Fruit fly (Drosophila melanogaster) whole organism, pupa: ENCODE data around the gene IntS12.

Source experiments
- CG10348 ChIP-seq: fragments of 200-800 bp; sonication (Bioruptor generic); IDR thresholded peaks from 2 replicates; pipeline ENCODE4 v1.3.6; 2022; ENCODE audit warnings: missing biosample characterization, missing genetic modification characterization
- CG12605 ChIP-seq: fragments of 200-800 bp; sonication (Bioruptor generic); IDR thresholded peaks from 2 replicates; pipeline ENCODE4 v1.3.6; 2022; ENCODE audit warnings: missing biosample characterization, missing genetic modification characterization
- CG13204 ChIP-seq: fragments of 200-800 bp; sonication (Bioruptor generic); optimal IDR thresholded peaks from 2 replicates; lab custom pipeline; 2018; ENCODE audit warnings: missing biosample characterization, mild to moderate bottlenecking, missing genetic modification characterization, moderate library complexity
- CG14655 ChIP-seq: fragments of 200-800 bp; sonication (Bioruptor generic); optimal IDR thresholded peaks from 3 replicates; lab custom pipeline; 2017; ENCODE audit warnings: mild to moderate bottlenecking, missing biosample characterization, missing genetic modification reagents, missing genetic modification characterization
- CG15710 ChIP-seq: fragments of 200-800 bp; sonication (Bioruptor generic); optimal IDR thresholded peaks from 2 replicates; lab custom pipeline; 2018; ENCODE audit warnings: missing biosample characterization, mild to moderate bottlenecking, missing genetic modification characterization, moderate library complexity
- CG17806 ChIP-seq: fragments of 200-800 bp; sonication (Bioruptor generic); optimal IDR thresholded peaks from 2 replicates; lab custom pipeline; 2018; ENCODE audit warnings: missing biosample characterization, mild to moderate bottlenecking, missing genetic modification characterization, moderate library complexity
- CG32121 ChIP-seq: fragments of 200-800 bp; sonication (Bioruptor generic); IDR thresholded peaks from 2 replicates; pipeline ENCODE4 v1.3.6; 2022; ENCODE audit warnings: missing biosample characterization, missing genetic modification characterization
- CG34367 ChIP-seq: fragments of 200-800 bp; sonication (Bioruptor generic); optimal IDR thresholded peaks from 2 replicates; lab custom pipeline; 2018; ENCODE audit warnings: missing biosample characterization, mild to moderate bottlenecking, missing genetic modification characterization
- CG4496 ChIP-seq: fragments of 200-800 bp; sonication (Bioruptor generic); IDR thresholded peaks from 3 replicates; pipeline ENCODE4 v1.3.6; 2022; ENCODE audit warnings: missing biosample characterization, missing genetic modification characterization
- CG8159 ChIP-seq: fragments of 200-800 bp; sonication (Bioruptor generic); optimal IDR thresholded peaks from 3 replicates; lab custom pipeline; 2018; ENCODE audit warnings: missing biosample characterization, mild to moderate bottlenecking, missing genetic modification characterization, moderate library complexity
- CG8301 ChIP-seq: fragments of 200-800 bp; sonication (Bioruptor generic); optimal IDR thresholded peaks from 2 replicates; lab custom pipeline; 2018; ENCODE audit warnings: missing biosample characterization, mild to moderate bottlenecking, missing genetic modification characterization
- CG9948 ChIP-seq: fragments of 200-800 bp; sonication (Bioruptor generic); optimal IDR thresholded peaks from 2 replicates; lab custom pipeline; 2018; ENCODE audit warnings: missing biosample characterization, mild to moderate bottlenecking, missing genetic modification characterization, moderate library complexity
- D1 ChIP-seq: fragments of 200-800 bp; sonication (Bioruptor generic); optimal IDR thresholded peaks from 2 replicates; lab custom pipeline; 2018; ENCODE audit warnings: missing biosample characterization, mild to moderate bottlenecking, missing genetic modification characterization, moderate library complexity
- EcR ChIP-seq: fragments of 200-800 bp; sonication (Bioruptor generic); optimal IDR thresholded peaks from 3 replicates; lab custom pipeline; 2019; ENCODE audit warnings: missing biosample characterization, missing genetic modification characterization, mild to moderate bottlenecking, moderate library complexity, missing genetic modification reagents
- Ets98B ChIP-seq: fragments of 200-800 bp; sonication (Bioruptor generic); IDR thresholded peaks from 2 replicates; pipeline ENCODE4 v1.3.6; 2022; ENCODE audit warnings: missing biosample characterization, missing genetic modification characterization
- Pif1A ChIP-seq: fragments of 200-800 bp; sonication (Bioruptor generic); optimal IDR thresholded peaks from 3 replicates; lab custom pipeline; 2016; ENCODE audit warnings: missing biosample characterization, missing genetic modification characterization
- Pif1B ChIP-seq: fragments of 200-800 bp; sonication (Bioruptor generic); optimal IDR thresholded peaks from 3 replicates; lab custom pipeline; 2016; ENCODE audit warnings: missing biosample characterization, missing genetic modification characterization
- Snoo ChIP-seq: fragments of 200-800 bp; sonication (Bioruptor generic); optimal IDR thresholded peaks from 3 replicates; lab custom pipeline; 2017; ENCODE audit warnings: missing biosample characterization, mild to moderate bottlenecking, missing genetic modification characterization, inconsistent platforms
- fd96Ca ChIP-seq: fragments of 200-800 bp; sonication (Bioruptor generic); IDR thresholded peaks from 3 replicates; pipeline ENCODE4 v1.3.6; 2022; ENCODE audit warnings: missing biosample characterization, missing genetic modification characterization
- gl ChIP-seq: fragments of 200-800 bp; sonication (Bioruptor generic); optimal IDR thresholded peaks from 2 replicates; lab custom pipeline; 2018; ENCODE audit warnings: missing biosample characterization, mild to moderate bottlenecking, missing genetic modification characterization
- rn ChIP-seq: fragments of 200-800 bp; sonication (Bioruptor generic); IDR thresholded peaks from 2 replicates; pipeline ENCODE4 v1.3.6; 2022; ENCODE audit warnings: missing biosample characterization, missing genetic modification characterization

Gene IntS12

dm6 chr3R:26862848-26863448 is at the start of gene IntS12, which contains the start of gene Lerp:
TSS of gene IntS12 (plus strand) at chr3R:26863376.
TSS of gene Lerp (minus strand) at chr3R:26863130.
- no peak for TF ChIP-seq CG14655 (GFP tag; lab: Kevin White, UChicago)
- no peak for TF ChIP-seq CG9948 (tag; lab: Kevin White, UChicago)
- TF ChIP-seq EcR (GFP tag; lab: Kevin White, UChicago): no peak

DNA sequence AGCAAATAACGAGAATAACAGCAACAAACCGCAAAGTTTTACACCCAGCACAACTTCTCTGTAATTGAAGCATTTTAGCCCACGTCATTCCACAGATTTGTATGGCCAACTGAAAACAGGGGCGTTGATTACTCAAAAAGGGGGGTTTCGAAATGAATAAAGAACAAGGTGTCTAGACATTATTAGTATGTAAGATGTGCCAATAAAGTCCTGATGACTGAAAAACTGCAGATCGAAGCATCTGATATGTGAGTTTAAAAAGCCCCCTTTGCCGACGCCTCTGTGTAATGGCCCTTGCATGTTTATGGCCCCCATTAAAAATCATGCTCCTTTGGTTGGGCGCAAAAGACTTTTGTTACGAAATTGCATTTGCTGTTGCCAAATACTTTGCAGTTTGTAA is 42.1 kb upstream of the IntS12 start:
- peak; percentile 66 for TF ChIP-seq CG8301 (tag; lab: Kevin White, UChicago)
- peak; percentile 46 for TF ChIP-seq gl (tag; lab: Kevin White, UChicago)
- TF ChIP-seq CG13204 (GFP tag; lab: Kevin White, UChicago): peak; percentile 1
- peak; percentile 38 for TF ChIP-seq D1 (tag; lab: Kevin White, UChicago)
- TF ChIP-seq CG12605 (GFP tag; lab: Robert Waterston, UW): peak; percentile 49; the same call in 1 of the 2 replicates
- peak; percentile 71 for TF ChIP-seq Ets98B (GFP tag; lab: Robert Waterston, UW)
- peak; percentile 75 for TF ChIP-seq CG15710 (tag; lab: Kevin White, UChicago)
- peak; percentile 76 for TF ChIP-seq CG14655 (GFP tag; lab: Kevin White, UChicago)
- TF ChIP-seq EcR (GFP tag; lab: Kevin White, UChicago): no peak
- 0 out of 2 replicates have a peak, but pooled peaks have one; percentile 30 for TF ChIP-seq rn (GFP tag; lab: Robert Waterston, UW)
- TF ChIP-seq CG17806 (tag; lab: Kevin White, UChicago): peak; percentile 79
- TF ChIP-seq CG34367 (tag; lab: Kevin White, UChicago): peak; percentile 69
- TF ChIP-seq CG9948 (tag; lab: Kevin White, UChicago): peak; percentile 69
- peak; percentile 67 for TF ChIP-seq CG4496 (GFP tag; lab: Robert Waterston, UW)
- no peak for TF ChIP-seq CG10348 (GFP tag; lab: Robert Waterston, UW)
- TF ChIP-seq Pif1A: peak; percentile 79
- peak; percentile 72 for TF ChIP-seq Pif1B (GFP tag; lab: Kevin White, UChicago)
- TF ChIP-seq CG32121 (GFP tag; lab: Robert Waterston, UW): peak; percentile 61; the same call in 1 of the 2 replicates
- TF ChIP-seq Snoo (tag; lab: Kevin White, UChicago): peak; percentile 51
- TF ChIP-seq CG8159 (tag; lab: Kevin White, UChicago): peak; percentile 79
- TF ChIP-seq fd96Ca (GFP tag; lab: Robert Waterston, UW): peak; percentile 83
- TF ChIP-seq, all 21 proteins: peak for 19

DNA sequence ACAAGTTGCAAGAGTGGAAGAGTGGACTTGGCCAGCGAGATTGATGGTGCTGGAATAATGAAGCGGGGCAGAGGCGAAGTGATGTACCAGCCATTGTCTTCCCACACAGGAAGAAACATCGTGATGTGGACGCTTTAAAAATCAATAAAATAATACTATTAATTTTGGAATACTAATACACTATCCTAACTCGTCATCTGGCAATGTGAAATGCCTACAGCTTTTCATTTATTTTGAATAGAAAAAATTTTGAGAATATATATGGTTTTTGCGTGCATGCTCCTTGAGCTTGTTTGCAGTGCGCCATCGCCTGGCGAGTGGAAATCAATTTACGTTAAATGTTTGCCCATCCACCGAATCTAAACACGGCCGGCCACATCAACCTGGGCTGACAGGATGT is 31.3 kb upstream of the IntS12 start:
- TF ChIP-seq CG14655 (GFP tag; lab: Kevin White, UChicago) (peak; percentile 85), Ets98B (GFP tag; lab: Robert Waterston, UW) (peak; percentile 32; the same call in 1 of the 2 replicates), fd96Ca (GFP tag; lab: Robert Waterston, UW) (0 out of 3 replicates have a peak, but pooled peaks have one; percentile 42), Pif1B (GFP tag; lab: Kevin White, UChicago) (peak; percentile 67), CG10348 (GFP tag; lab: Robert Waterston, UW) (no peak), CG34367 (tag; lab: Kevin White, UChicago) (peak; percentile 61), Pif1A (peak; percentile 72), CG13204 (GFP tag; lab: Kevin White, UChicago) (no peak), rn (GFP tag; lab: Robert Waterston, UW) (no peak), D1 (tag; lab: Kevin White, UChicago) (no peak), CG32121 (GFP tag; lab: Robert Waterston, UW) (no peak), CG9948 (tag; lab: Kevin White, UChicago) (peak; percentile 84), CG17806 (tag; lab: Kevin White, UChicago) (peak; percentile 80), Snoo (tag; lab: Kevin White, UChicago) (no peak), CG12605 (GFP tag; lab: Robert Waterston, UW) (peak; percentile 37; the same call in 1 of the 2 replicates), CG15710 (tag; lab: Kevin White, UChicago) (peak; percentile 71), CG8159 (tag; lab: Kevin White, UChicago) (peak; percentile 71), EcR (GFP tag; lab: Kevin White, UChicago) (no peak), CG4496 (GFP tag; lab: Robert Waterston, UW) (no peak), gl (tag; lab: Kevin White, UChicago) (peak; percentile 38), CG8301 (tag; lab: Kevin White, UChicago) (peak; percentile 69)
- TF ChIP-seq, all 21 proteins: peak for 13

DNA sequence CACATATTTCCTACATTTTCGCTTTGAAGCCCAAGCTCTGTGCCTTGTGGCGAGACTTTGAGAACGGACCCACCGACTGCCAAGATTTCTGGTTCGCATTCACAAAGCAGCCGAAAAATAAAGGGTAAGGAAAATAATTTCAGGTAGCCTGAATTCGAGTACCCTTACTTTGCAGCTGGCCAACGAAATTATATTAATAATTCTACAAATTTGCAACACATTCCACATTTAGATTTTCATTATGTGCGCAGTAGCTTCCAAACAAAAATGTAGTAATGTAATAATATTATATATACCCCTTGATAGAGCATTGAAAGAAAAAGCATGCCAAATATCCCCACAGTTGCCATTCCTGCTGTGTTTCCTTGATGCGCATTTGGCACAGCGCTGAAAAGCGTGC is 16.7 kb upstream of the IntS12 start:
- TF ChIP-seq CG4496 (GFP tag; lab: Robert Waterston, UW): no peak
- no peak for TF ChIP-seq EcR (GFP tag; lab: Kevin White, UChicago)
- peak; percentile 50 for TF ChIP-seq CG8159 (tag; lab: Kevin White, UChicago)
- TF ChIP-seq CG9948 (tag; lab: Kevin White, UChicago): peak; percentile 8
- TF ChIP-seq Pif1B (GFP tag; lab: Kevin White, UChicago): no peak
- no peak for TF ChIP-seq Snoo (tag; lab: Kevin White, UChicago)
- peak; percentile 2 for TF ChIP-seq CG17806 (tag; lab: Kevin White, UChicago)
- no peak for TF ChIP-seq CG13204 (GFP tag; lab: Kevin White, UChicago)
- TF ChIP-seq D1 (tag; lab: Kevin White, UChicago): no peak
- no peak for TF ChIP-seq CG10348 (GFP tag; lab: Robert Waterston, UW)
- no peak for TF ChIP-seq gl (tag; lab: Kevin White, UChicago)
- TF ChIP-seq Pif1A: peak; percentile 8

dm6 chr3R:26853699-26854098 is 9.5 kb upstream of the IntS12 start:
- peak; percentile 32 for TF ChIP-seq Pif1A
- TF ChIP-seq CG4496 (GFP tag; lab: Robert Waterston, UW): peak; percentile 34; the same call in 1 of the 3 replicates
- no peak for TF ChIP-seq CG13204 (GFP tag; lab: Kevin White, UChicago)
- TF ChIP-seq CG8159 (tag; lab: Kevin White, UChicago): peak; percentile 30
- no peak for TF ChIP-seq EcR (GFP tag; lab: Kevin White, UChicago)
- no peak for TF ChIP-seq CG32121 (GFP tag; lab: Robert Waterston, UW)
- TF ChIP-seq CG15710 (tag; lab: Kevin White, UChicago): peak; percentile 28
- peak; percentile 7 for TF ChIP-seq CG17806 (tag; lab: Kevin White, UChicago)
- TF ChIP-seq fd96Ca (GFP tag; lab: Robert Waterston, UW): peak; percentile 61; the same call in 2 of the 3 replicates
- TF ChIP-seq CG14655 (GFP tag; lab: Kevin White, UChicago): peak; percentile 30
- peak; percentile 28; the same call in 1 of the 2 replicates for TF ChIP-seq Ets98B (GFP tag; lab: Robert Waterston, UW)
